Worm (Caenorhabditis elegans) whole organism, late embryonic: ENCODE data around the gene srd-10.
"Not testable (repeated sequence)": the region's sequence is repeated elsewhere in the genome, so short reads cannot be mapped to it uniquely, and the experiment has no call there.

ENCODE experiments used
- C08G9.2 ChIP-seq: sonication (generic microtip); optimal IDR thresholded peaks from 2 replicates; lab custom pipeline; 2016; ENCODE audit warnings: mild to moderate bottlenecking, missing genetic modification characterization, moderate library complexity, missing compliant biosample characterization
- F13H6.1 ChIP-seq: sonication (generic microtip); optimal IDR thresholded peaks from 2 replicates; lab custom pipeline; 2016; ENCODE audit warnings: missing genetic modification characterization, missing compliant biosample characterization
- K09A11.1 ChIP-seq: sonication (generic microtip); optimal IDR thresholded peaks from 2 replicates; lab custom pipeline; 2017; ENCODE audit warnings: antibody characterized with exemption, mild to moderate bottlenecking, missing genetic modification characterization, missing compliant biosample characterization; ENCODE audit not compliant: insufficient read depth
- Y22D7AL.16 ChIP-seq: sonication (generic microtip); optimal IDR thresholded peaks from 2 replicates; lab custom pipeline; 2016; ENCODE audit warnings: missing genetic modification characterization, missing compliant biosample characterization
- ahr-1 ChIP-seq: sonication (generic microtip); optimal IDR thresholded peaks from 2 replicates; lab custom pipeline; 2016; ENCODE audit warnings: missing genetic modification characterization, missing compliant biosample characterization
- ceh-19 ChIP-seq: fragments of 200-800 bp; sonication (Bioruptor generic); optimal IDR thresholded peaks from 2 replicates; lab custom pipeline; 2018; ENCODE audit warnings: mild to moderate bottlenecking, missing genetic modification characterization, missing compliant biosample characterization
- ceh-24 ChIP-seq: sonication (generic microtip); optimal IDR thresholded peaks from 2 replicates; lab custom pipeline; 2016; ENCODE audit warnings: mild to moderate bottlenecking, missing genetic modification characterization, missing compliant biosample characterization
- ceh-30 ChIP-seq: fragments of 150-350 bp; optimal IDR thresholded peaks from 2 replicates; lab custom pipeline; 2014; ENCODE audit warnings: missing biosample characterization, missing genetic modification characterization
- ceh-31 ChIP-seq: sonication (generic microtip); optimal IDR thresholded peaks from 2 replicates; lab custom pipeline; 2016; ENCODE audit warnings: missing genetic modification characterization, missing compliant biosample characterization
- ceh-6 ChIP-seq: fragments of 200-800 bp; sonication (Bioruptor generic); optimal IDR thresholded peaks from 2 replicates; lab custom pipeline; 2018; ENCODE audit warnings: mild to moderate bottlenecking, missing genetic modification characterization, missing compliant biosample characterization
- ceh-9 ChIP-seq: sonication (generic microtip); optimal IDR thresholded peaks from 2 replicates; lab custom pipeline; 2016; ENCODE audit warnings: mild to moderate bottlenecking, missing genetic modification characterization, inconsistent platforms, missing compliant biosample characterization
- dmd-4 ChIP-seq: sonication (generic microtip); optimal IDR thresholded peaks from 2 replicates; lab custom pipeline; 2016; ENCODE audit warnings: borderline replicate concordance, missing genetic modification characterization, missing compliant biosample characterization
- elt-4 ChIP-seq: sonication (generic microtip); optimal IDR thresholded peaks from 2 replicates; lab custom pipeline; 2016; ENCODE audit warnings: missing genetic modification characterization, missing compliant biosample characterization
- eyg-1 ChIP-seq: sonication (generic microtip); optimal IDR thresholded peaks from 2 replicates; lab custom pipeline; 2016; ENCODE audit warnings: missing genotype, missing genetic modification characterization, missing compliant biosample characterization
- fax-1 ChIP-seq: sonication (generic microtip); optimal IDR thresholded peaks from 2 replicates; lab custom pipeline; 2016; ENCODE audit warnings: missing genotype, missing genetic modification characterization, missing compliant biosample characterization
- hlh-15 ChIP-seq: sonication (generic microtip); optimal IDR thresholded peaks from 2 replicates; lab custom pipeline; 2016; ENCODE audit warnings: missing genetic modification characterization, missing compliant biosample characterization
- hlh-30 ChIP-seq: sonication (generic microtip); optimal IDR thresholded peaks from 2 replicates; lab custom pipeline; 2017; ENCODE audit warnings: antibody characterized with exemption, missing genetic modification characterization, missing compliant biosample characterization; ENCODE audit not compliant: insufficient read depth
- hlh-6 ChIP-seq: sonication (generic microtip); optimal IDR thresholded peaks from 2 replicates; lab custom pipeline; 2016; ENCODE audit warnings: missing genotype, missing genetic modification characterization, missing compliant biosample characterization
- hlh-8 ChIP-seq: sonication (generic microtip); optimal IDR thresholded peaks from 2 replicates; lab custom pipeline; 2016; ENCODE audit warnings: missing genotype, missing genetic modification characterization, missing compliant biosample characterization
- lin-11 ChIP-seq: fragments of 200-800 bp; sonication (Bioruptor generic); optimal IDR thresholded peaks from 2 replicates; lab custom pipeline; 2018; ENCODE audit warnings: mild to moderate bottlenecking, missing genetic modification characterization, missing compliant biosample characterization
- nfya-1 ChIP-seq: sonication (generic microtip); optimal IDR thresholded peaks from 2 replicates; lab custom pipeline; 2017; ENCODE audit warnings: missing genetic modification characterization, mild to moderate bottlenecking, missing compliant biosample characterization, antibody characterized with exemption, moderate library complexity
- nhr-232 ChIP-seq: sonication (generic microtip); optimal IDR thresholded peaks from 2 replicates; lab custom pipeline; 2016; ENCODE audit warnings: missing genetic modification characterization, missing compliant biosample characterization
- npax-4 ChIP-seq: sonication (generic microtip); optimal IDR thresholded peaks from 2 replicates; lab custom pipeline; 2016; ENCODE audit warnings: missing genetic modification characterization, missing compliant biosample characterization
- odd-2 ChIP-seq: sonication (generic microtip); optimal IDR thresholded peaks from 2 replicates; lab custom pipeline; 2017; ENCODE audit warnings: antibody characterized with exemption, mild to moderate bottlenecking, missing genetic modification characterization, missing compliant biosample characterization
- pag-3 ChIP-seq: sonication (generic microtip); optimal IDR thresholded peaks from 2 replicates; lab custom pipeline; 2016; ENCODE audit warnings: missing compliant biosample characterization, missing genetic modification characterization, borderline replicate concordance
- pat-9 ChIP-seq: fragments of 200-800 bp; sonication (Bioruptor generic); optimal IDR thresholded peaks from 2 replicates; lab custom pipeline; 2018; ENCODE audit warnings: mild to moderate bottlenecking, missing genetic modification characterization, moderate library complexity, missing compliant biosample characterization
- pha-2 ChIP-seq: sonication (generic microtip); optimal IDR thresholded peaks from 2 replicates; lab custom pipeline; 2017; ENCODE audit warnings: mild to moderate bottlenecking, missing genetic modification characterization, missing compliant biosample characterization
- pros-1 ChIP-seq: fragments of 150-350 bp; optimal IDR thresholded peaks from 2 replicates; lab custom pipeline; 2014; ENCODE audit warnings: missing biosample characterization, missing genetic modification reagents, missing genetic modification characterization
- rnt-1 ChIP-seq: sonication (generic microtip); optimal IDR thresholded peaks from 2 replicates; lab custom pipeline; 2016; ENCODE audit warnings: missing genetic modification characterization, missing compliant biosample characterization
- sdc-2 ChIP-seq: sonication (generic microtip); optimal IDR thresholded peaks from 2 replicates; lab custom pipeline; 2016; ENCODE audit warnings: missing genotype, missing genetic modification characterization, missing compliant biosample characterization
- sox-2 ChIP-seq: fragments of 200-800 bp; sonication (Bioruptor generic); IDR thresholded peaks from 2 replicates; pipeline ENCODE4 v1.3.6; 2022; ENCODE audit warnings: missing genetic modification reagents, missing genetic modification characterization, missing compliant biosample characterization
- syd-9 ChIP-seq: sonication (generic microtip); optimal IDR thresholded peaks from 2 replicates; lab custom pipeline; 2016; ENCODE audit warnings: mild to moderate bottlenecking, missing genetic modification characterization, moderate library complexity, missing compliant biosample characterization
- tbx-7 ChIP-seq: sonication (generic microtip); optimal IDR thresholded peaks from 2 replicates; lab custom pipeline; 2016; ENCODE audit warnings: missing genotype, missing genetic modification characterization, missing compliant biosample characterization
- unc-3 ChIP-seq, 2 experiments: fragments of 200-800 bp in 1 of 2; sonication (Bioruptor generic) in 1 of 2; sonication (generic microtip) in 1 of 2; conservative IDR thresholded peaks in 1 of 2; optimal IDR thresholded peaks in 1 of 2; 2 replicates each; pipeline versions ENCODE4 v1.3.6 to Lab custom; 2016 to 2022; ENCODE audit warnings: missing compliant biosample characterization in 2 of 2, missing genetic modification characterization in 2 of 2, missing genetic modification reagents in 1 of 2
- unc-42 ChIP-seq: sonication (generic microtip); optimal IDR thresholded peaks from 2 replicates; lab custom pipeline; 2016; ENCODE audit warnings: missing genotype, missing genetic modification characterization, missing compliant biosample characterization
- unc-55 ChIP-seq: sonication (generic microtip); optimal IDR thresholded peaks from 2 replicates; lab custom pipeline; 2017; ENCODE audit warnings: missing biosample characterization, missing genetic modification reagents, missing genetic modification characterization
- ztf-16 ChIP-seq: sonication (generic microtip); optimal IDR thresholded peaks from 2 replicates; lab custom pipeline; 2017; ENCODE audit warnings: missing genetic modification characterization, missing compliant biosample characterization

Gene srd-10

DNA sequence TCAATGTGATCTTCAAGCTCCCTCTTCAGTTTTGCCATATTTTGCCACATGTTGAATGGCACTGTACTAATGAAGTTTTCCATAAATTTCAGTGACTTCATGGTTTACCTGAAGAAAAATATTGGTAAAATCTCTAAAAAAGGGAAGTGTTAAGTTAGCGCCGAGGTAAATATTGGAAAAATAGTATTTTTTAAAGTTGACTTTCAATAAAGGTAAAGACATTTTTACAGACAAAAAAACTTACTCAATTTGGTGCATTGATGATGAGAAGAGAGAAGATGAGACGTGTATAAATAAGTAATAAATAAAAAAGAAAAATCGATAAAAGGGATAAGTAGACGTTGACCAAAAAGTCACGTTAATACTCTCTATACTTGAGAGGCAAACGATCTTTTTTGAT is 23.0 kb downstream of the srd-10 start, which contains the start of gene Y45F10B.9:
Y45F10B.9 (minus strand) TSS at position 101 of the 400 bp plus-strand sequence.
- TF ChIP-seq sox-2 (GFP tag; lab: Robert Waterston, UW); ahr-1; ztf-16 (tag; lab: Kevin White, UChicago): not testable (repeated sequence)

DNA sequence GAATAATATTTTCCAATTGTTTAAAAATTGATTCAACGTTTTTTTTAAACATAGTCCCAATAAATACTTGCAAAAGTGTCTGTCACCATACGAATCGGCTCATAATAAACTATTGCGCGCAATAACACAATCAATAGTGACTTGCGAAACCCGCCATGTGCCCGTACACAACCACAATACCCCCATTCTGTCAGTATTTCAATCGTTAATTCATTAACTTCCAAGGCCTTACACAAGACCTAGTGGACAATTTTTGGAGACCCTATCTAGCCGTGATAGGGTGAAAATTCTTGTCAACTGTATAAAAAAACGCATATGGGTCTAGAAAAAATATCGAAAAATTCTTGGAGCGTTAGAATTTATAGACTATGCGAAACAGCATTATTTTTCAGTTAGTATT is 25.8 kb downstream of the srd-10 start:
- TF ChIP-seq nhr-232, result no peak
- TF ChIP-seq lin-11 (tag; lab: Kevin White, UChicago), result no peak
- no peak for TF ChIP-seq unc-42

DNA sequence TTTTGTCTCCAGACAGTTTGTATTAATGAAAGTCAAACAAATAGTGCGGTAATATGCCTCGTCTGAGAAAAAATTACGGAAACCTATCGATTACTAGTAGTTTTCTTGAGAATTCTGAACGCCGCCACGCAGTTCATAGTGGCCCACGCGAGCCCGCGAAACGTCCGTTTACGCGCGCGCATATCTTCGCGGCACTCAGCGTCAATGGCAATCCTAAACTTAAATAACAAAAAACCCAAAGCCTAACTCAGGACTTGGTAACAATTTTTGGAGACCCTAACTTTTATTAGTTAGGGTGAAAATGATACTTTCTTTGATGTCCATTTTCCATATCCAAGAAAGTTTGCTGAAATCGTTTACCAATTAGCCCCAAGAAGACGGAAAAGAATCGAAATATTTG is 26.6 kb downstream of the srd-10 start:
- no peak for TF ChIP-seq K09A11.1 (tag; lab: Kevin White, UChicago)
- TF ChIP-seq pros-1 (tag; lab: Kevin White, UChicago), result no peak
- no peak for TF ChIP-seq fax-1 (tag; lab: Kevin White, UChicago)
- no peak for TF ChIP-seq rnt-1
- no peak for TF ChIP-seq F13H6.1 (tag; lab: Kevin White, UChicago)
- TF ChIP-seq C08G9.2 (tag; lab: Kevin White, UChicago), result no peak
- no peak for TF ChIP-seq npax-4 (tag; lab: Kevin White, UChicago)
- TF ChIP-seq unc-55 (GFP tag; lab: Kevin White, UChicago), result no peak
- TF ChIP-seq ceh-9 (tag; lab: Kevin White, UChicago), result no peak
- TF ChIP-seq nhr-232, result no peak
- TF ChIP-seq odd-2, result no peak
- TF ChIP-seq sdc-2 (tag; lab: Kevin White, UChicago), result no peak

DNA sequence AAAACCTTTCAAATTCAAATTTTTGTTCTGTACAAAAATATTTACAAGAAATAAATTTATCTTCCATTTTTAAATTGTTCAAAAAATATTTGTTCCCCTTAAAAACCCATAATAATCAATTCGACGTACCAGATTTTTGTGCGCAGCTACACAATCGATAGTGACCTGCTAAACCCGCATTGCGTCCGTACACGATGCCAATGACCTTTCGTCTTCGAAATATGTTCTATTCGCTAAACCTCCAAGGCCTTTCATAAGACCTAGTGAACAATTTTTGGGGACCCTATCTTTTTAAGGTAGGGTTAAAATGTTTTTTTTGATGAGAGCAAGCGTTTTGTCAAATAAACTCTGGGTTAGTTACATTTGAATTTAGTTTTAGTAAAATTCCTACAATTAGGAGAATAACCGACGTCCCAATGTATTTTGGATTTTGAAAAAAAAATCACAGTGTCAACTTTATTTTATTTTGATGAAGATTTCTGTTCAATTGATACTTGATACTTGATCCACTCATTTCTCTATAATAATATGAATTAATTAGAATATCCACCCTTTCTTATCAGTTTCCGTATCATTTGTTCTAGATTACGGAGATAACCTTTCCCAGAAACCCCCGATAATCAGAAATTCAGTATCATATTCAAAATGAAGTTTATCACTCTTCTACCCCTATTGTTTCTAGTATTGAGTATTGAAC is 27.3 kb downstream of the srd-10 start, which contains the start of gene Y45F10B.59:
Y45F10B.59 (plus strand) TSS at position 647 of the 697 bp plus-strand sequence.
- TF ChIP-seq unc-3 (GFP tag; conservative IDR thresholded peaks at IDR 0.05; lab: Robert Waterston, UW) (no peak), unc-3 (tag; optimal IDR thresholded peaks at IDR 0.05; lab: Kevin White, UChicago) (no peak), tbx-7 (tag; lab: Kevin White, UChicago) (no peak), dmd-4 (tag; lab: Kevin White, UChicago) (no peak), hlh-15 (tag; lab: Kevin White, UChicago) (no peak), ceh-31 (tag; lab: Kevin White, UChicago) (no peak), ceh-6 (no peak), syd-9 (tag; lab: Kevin White, UChicago) (no peak)

DNA sequence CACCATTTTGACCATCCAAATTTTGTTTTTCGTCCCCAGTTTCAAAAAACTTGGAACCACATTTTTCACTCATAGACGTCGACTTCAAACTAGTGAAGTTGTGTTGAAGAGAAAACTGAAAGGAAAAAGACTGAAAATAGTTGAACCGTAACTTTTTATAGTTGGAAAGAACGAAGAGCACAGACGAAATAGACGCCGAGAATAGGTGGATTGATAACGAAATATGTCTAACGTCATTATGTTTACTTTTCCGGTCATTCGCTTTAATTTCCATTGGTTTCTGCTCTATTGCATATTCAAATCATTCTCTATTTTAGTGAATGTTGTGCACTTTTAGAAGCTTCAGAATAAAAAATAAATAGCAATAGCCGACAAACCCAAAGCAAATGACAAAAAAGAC is 34.9 kb downstream of the srd-10 start, which contains the start of gene C08F11.13:
C08F11.13 (minus strand) TSS at position 138 of the 400 bp plus-strand sequence.
- no peak for TF ChIP-seq pat-9

DNA sequence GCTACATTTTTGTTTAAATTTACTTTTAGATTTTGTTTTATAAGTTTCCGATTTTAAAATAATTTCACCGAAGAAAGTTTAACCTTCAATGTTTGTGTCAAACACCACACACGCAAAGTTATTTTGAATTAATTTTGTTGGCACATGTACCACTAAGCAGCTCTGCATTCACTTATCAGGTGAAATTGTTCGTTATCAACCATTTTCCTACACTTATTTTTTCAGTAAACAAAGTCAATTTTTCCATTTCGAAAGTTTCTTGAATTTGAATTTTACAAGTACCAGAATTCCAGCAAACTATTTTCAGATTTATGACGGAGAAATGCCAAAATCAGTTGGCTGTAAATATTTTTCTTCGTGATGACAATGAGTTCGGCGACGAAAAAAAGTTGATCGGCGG is 44.4 kb downstream of the srd-10 start, which contains the start of gene C08F11.3:
C08F11.3 (plus strand) TSS at position 301 of the 400 bp plus-strand sequence.
- no peak for TF ChIP-seq hlh-8 (tag; lab: Kevin White, UChicago)
- TF ChIP-seq odd-2, result no peak
- TF ChIP-seq eyg-1 (tag; lab: Kevin White, UChicago), result no peak
- TF ChIP-seq dmd-4 (tag; lab: Kevin White, UChicago), result no peak
- no peak for TF ChIP-seq ceh-24 (tag; lab: Kevin White, UChicago)
- TF ChIP-seq hlh-6 (tag; lab: Kevin White, UChicago), result no peak
- no peak for TF ChIP-seq hlh-15 (tag; lab: Kevin White, UChicago)
- no peak for TF ChIP-seq pha-2
- TF ChIP-seq ceh-19 (GFP tag; lab: Kevin White, UChicago), result no peak
- TF ChIP-seq Y22D7AL.16, result no peak
- no peak for TF ChIP-seq ceh-31 (tag; lab: Kevin White, UChicago)
- no peak for TF ChIP-seq F13H6.1 (tag; lab: Kevin White, UChicago)
- TF ChIP-seq nfya-1 (tag; lab: Kevin White, UChicago), result no peak
- TF ChIP-seq ceh-30 (tag; lab: Kevin White, UChicago), result no peak
- no peak for TF ChIP-seq elt-4 (tag; lab: Kevin White, UChicago)
- no peak for TF ChIP-seq hlh-30 (tag; lab: Kevin White, UChicago)
- TF ChIP-seq pag-3 (tag; lab: Kevin White, UChicago), result no peak
